Worm (Caenorhabditis elegans) whole organism, L1 larva: ENCODE results near the gene zig-11.

Experiments used
- C16A3.4 ChIP-seq: fragments of 150-350 bp; optimal IDR thresholded peaks from 2 replicates; lab custom pipeline; 2014; ENCODE audit warnings: missing biosample characterization, missing genetic modification characterization
- C34B4.2 ChIP-seq: sonication (generic microtip); optimal IDR thresholded peaks from 2 replicates; lab custom pipeline; 2017; ENCODE audit warnings: mild to moderate bottlenecking, missing genetic modification characterization, missing compliant biosample characterization
- Y116A8C.19 ChIP-seq: sonication (generic microtip); optimal IDR thresholded peaks from 2 replicates; lab custom pipeline; 2016; ENCODE audit warnings: missing compliant biosample characterization, missing genetic modification characterization, borderline replicate concordance
- aha-1 ChIP-seq: fragments of 150-350 bp; optimal IDR thresholded peaks from 2 replicates; lab custom pipeline; 2014; ENCODE audit warnings: missing biosample characterization, missing genetic modification characterization
- alr-1 ChIP-seq: fragments of 200-800 bp; sonication (Bioruptor generic); optimal IDR thresholded peaks from 2 replicates; lab custom pipeline; 2018; ENCODE audit warnings: borderline replicate concordance, mild to moderate bottlenecking, missing genetic modification characterization, missing compliant biosample characterization
- ama-1 ChIP-seq: fragments of 150-350 bp; optimal IDR thresholded peaks from 2 replicates; lab custom pipeline; 2014
- blmp-1 ChIP-seq: fragments of 150-350 bp; optimal IDR thresholded peaks from 2 replicates; lab custom pipeline; 2014; ENCODE audit warnings: missing biosample characterization, missing genetic modification characterization
- ceh-63 ChIP-seq: fragments of 200-800 bp; sonication (Bioruptor generic); optimal IDR thresholded peaks from 2 replicates; lab custom pipeline; 2018; ENCODE audit warnings: mild to moderate bottlenecking, missing genetic modification characterization, missing compliant biosample characterization
- ceh-8 ChIP-seq: fragments of 200-800 bp; sonication (Bioruptor generic); optimal IDR thresholded peaks from 2 replicates; lab custom pipeline; 2018; ENCODE audit warnings: mild to moderate bottlenecking, missing genetic modification characterization, moderate library complexity, missing compliant biosample characterization
- ceh-82 ChIP-seq, 3 experiments: fragments of 150-350 bp in 1 of 3; sonication (generic microtip) in 2 of 3; optimal IDR thresholded peaks; 2 replicates each; lab custom pipeline; 2014 to 2017; ENCODE audit warnings: missing biosample characterization in 3 of 3, missing genetic modification characterization in 3 of 3
- ces-1 ChIP-seq: fragments of 150-350 bp; optimal IDR thresholded peaks from 2 replicates; lab custom pipeline; 2014; ENCODE audit warnings: missing biosample characterization, missing genetic modification reagents, missing genetic modification characterization
- dsc-1 ChIP-seq: sonication (generic microtip); optimal IDR thresholded peaks from 2 replicates; lab custom pipeline; 2016; ENCODE audit warnings: mild to moderate bottlenecking, missing genetic modification characterization, missing compliant biosample characterization
- ets-5 ChIP-seq: fragments of 200-800 bp; sonication (Bioruptor generic); IDR thresholded peaks from 2 replicates; pipeline ENCODE4 v1.3.6; 2022; ENCODE audit warnings: missing genetic modification characterization, missing compliant biosample characterization
- fkh-10 ChIP-seq: sonication (generic microtip); optimal IDR thresholded peaks from 2 replicates; lab custom pipeline; 2017; ENCODE audit warnings: missing biosample characterization, missing genetic modification reagents, missing genetic modification characterization
- fkh-4 ChIP-seq: sonication (generic microtip); optimal IDR thresholded peaks from 2 replicates; lab custom pipeline; 2016; ENCODE audit warnings: missing compliant biosample characterization, missing genetic modification characterization, borderline replicate concordance
- fos-1 ChIP-seq: fragments of 150-350 bp; optimal IDR thresholded peaks from 2 replicates; lab custom pipeline; 2014; ENCODE audit warnings: missing biosample characterization, missing genetic modification characterization
- irx-1 ChIP-seq: sonication (generic microtip); optimal IDR thresholded peaks from 2 replicates; lab custom pipeline; 2016; ENCODE audit warnings: missing genetic modification characterization, missing compliant biosample characterization
- jun-1 ChIP-seq: fragments of 150-350 bp; optimal IDR thresholded peaks from 2 replicates; lab custom pipeline; 2014; ENCODE audit warnings: missing biosample characterization, missing genetic modification reagents, missing genetic modification characterization
- lin-13 ChIP-seq: fragments of 150-350 bp; optimal IDR thresholded peaks from 2 replicates; lab custom pipeline; 2014; ENCODE audit warnings: missing biosample characterization, missing genetic modification reagents, missing genetic modification characterization
- lin-15B ChIP-seq: fragments of 150-350 bp; sonication (generic microtip); optimal IDR thresholded peaks from 3 replicates; lab custom pipeline; 2014; ENCODE audit warnings: missing biosample characterization, missing genetic modification characterization
- lin-35 ChIP-seq, 2 experiments: fragments of 150-350 bp; optimal IDR thresholded peaks; 2 replicates each; lab custom pipeline; 2014; ENCODE audit warnings: missing biosample characterization in 2 of 2, missing genetic modification characterization in 2 of 2, missing genetic modification reagents in 2 of 2
- lin-39 ChIP-seq: fragments of 150-350 bp; optimal IDR thresholded peaks from 2 replicates; lab custom pipeline; 2014; ENCODE audit warnings: missing biosample characterization, missing genetic modification reagents, missing genetic modification characterization
- lir-3 ChIP-seq: sonication (generic microtip); optimal IDR thresholded peaks from 2 replicates; lab custom pipeline; 2016; ENCODE audit warnings: mild to moderate bottlenecking, missing genetic modification characterization, moderate library complexity, missing compliant biosample characterization; ENCODE audit not compliant: poor library complexity
- mef-2 ChIP-seq: fragments of 150-350 bp; optimal IDR thresholded peaks from 2 replicates; lab custom pipeline; 2014; ENCODE audit warnings: missing biosample characterization, missing genetic modification characterization
- mep-1 ChIP-seq: fragments of 150-350 bp; optimal IDR thresholded peaks from 2 replicates; lab custom pipeline; 2014; ENCODE audit warnings: missing biosample characterization, missing genetic modification characterization
- nhr-11 ChIP-seq: fragments of 150-350 bp; optimal IDR thresholded peaks from 2 replicates; lab custom pipeline; 2014; ENCODE audit warnings: missing biosample characterization, missing genetic modification characterization
- nhr-20 ChIP-seq: sonication (generic microtip); optimal IDR thresholded peaks from 2 replicates; lab custom pipeline; 2016; ENCODE audit warnings: mild to moderate bottlenecking, missing genetic modification characterization, missing compliant biosample characterization
- pag-3 ChIP-seq: sonication (generic microtip); optimal IDR thresholded peaks from 2 replicates; lab custom pipeline; 2017; ENCODE audit warnings: missing genetic modification characterization, mild to moderate bottlenecking, missing compliant biosample characterization, antibody characterized with exemption, borderline replicate concordance; ENCODE audit not compliant: insufficient read depth
- rnt-1 ChIP-seq: sonication (generic microtip); optimal IDR thresholded peaks from 2 replicates; lab custom pipeline; 2016; ENCODE audit warnings: mild to moderate bottlenecking, missing genetic modification characterization, moderate library complexity, missing compliant biosample characterization
- skn-1 ChIP-seq: fragments of 150-350 bp; optimal IDR thresholded peaks from 2 replicates; lab custom pipeline; 2014; ENCODE audit warnings: missing biosample characterization, missing genetic modification characterization
- snpc-4 ChIP-seq: fragments of 150-350 bp; optimal IDR thresholded peaks from 2 replicates; lab custom pipeline; 2014; ENCODE audit warnings: missing biosample characterization, missing genetic modification characterization
- snu-23 ChIP-seq: sonication (generic microtip); optimal IDR thresholded peaks from 2 replicates; lab custom pipeline; 2016; ENCODE audit warnings: missing genetic modification characterization, missing compliant biosample characterization
- sox-4 ChIP-seq: sonication (generic microtip); optimal IDR thresholded peaks from 2 replicates; lab custom pipeline; 2016; ENCODE audit warnings: missing genetic modification characterization, missing compliant biosample characterization
- sup-37 ChIP-seq: fragments of 200-800 bp; sonication (Bioruptor generic); optimal IDR thresholded peaks from 2 replicates; lab custom pipeline; 2018; ENCODE audit warnings: mild to moderate bottlenecking, missing genetic modification characterization, missing compliant biosample characterization
- swsn-7 ChIP-seq: sonication (generic microtip); optimal IDR thresholded peaks from 2 replicates; lab custom pipeline; 2016; ENCODE audit warnings: missing genetic modification characterization, missing compliant biosample characterization
- unc-130 ChIP-seq: fragments of 150-350 bp; optimal IDR thresholded peaks from 2 replicates; lab custom pipeline; 2017; ENCODE audit warnings: missing biosample characterization, missing genetic modification characterization, inconsistent platforms
- unc-30 ChIP-seq: sonication (generic microtip); optimal IDR thresholded peaks from 2 replicates; lab custom pipeline; 2017; ENCODE audit warnings: missing biosample characterization, missing genetic modification characterization
- unc-86 ChIP-seq: sonication (generic microtip); optimal IDR thresholded peaks from 2 replicates; lab custom pipeline; 2016; ENCODE audit warnings: missing genetic modification characterization, missing compliant biosample characterization
- unc-98 ChIP-seq: fragments of 200-800 bp; sonication (Bioruptor generic); IDR thresholded peaks from 2 replicates; pipeline ENCODE4 v1.3.6; 2022; ENCODE audit warnings: missing genetic modification characterization, missing compliant biosample characterization
- vab-15 ChIP-seq: sonication (generic microtip); optimal IDR thresholded peaks from 2 replicates; lab custom pipeline; 2017; ENCODE audit warnings: missing genotype, mild to moderate bottlenecking, missing genetic modification characterization, missing compliant biosample characterization
- zag-1 ChIP-seq: fragments of 150-350 bp; optimal IDR thresholded peaks from 2 replicates; lab custom pipeline; 2014; ENCODE audit warnings: missing biosample characterization, missing genetic modification characterization
- zip-4 ChIP-seq: fragments of 200-800 bp; sonication (Bioruptor generic); optimal IDR thresholded peaks from 2 replicates; lab custom pipeline; 2018; ENCODE audit warnings: mild to moderate bottlenecking, missing genetic modification characterization, moderate library complexity, missing compliant biosample characterization
- ztf-4 ChIP-seq: fragments of 150-350 bp; optimal IDR thresholded peaks from 2 replicates; lab custom pipeline; 2014; ENCODE audit warnings: missing biosample characterization, missing genetic modification characterization

zig-11 gene

ce11 chrV:1871768-1872296, 20.9 kb downstream of the zig-11 start, which contains the start of the genes T10B5.4 and cct-7 (continued):
- TF ChIP-seq swsn-7 (tag; lab: Kevin White, UChicago): peak; percentile 85
- peak; percentile 91 for TF ChIP-seq snu-23 (GFP tag; lab: Kevin White, UChicago)
- TF ChIP-seq lin-35 (GFP tag; optimal IDR thresholded peaks at IDR 0.05; lab: Kevin White, UChicago): peak; percentile 85
- TF ChIP-seq ceh-82 (tag; optimal IDR thresholded peaks at IDR 0.05; lab: Kevin White, UChicago): peak; percentile 66 to 95 (median 77)
- no peak for TF ChIP-seq ama-1 (lab: Kevin White, UChicago)
- no peak for TF ChIP-seq C34B4.2 (tag; lab: Kevin White, UChicago)
- peak; percentile 35 for TF ChIP-seq mef-2 (tag; lab: Kevin White, UChicago)
- TF ChIP-seq, all 84 proteins: peak for 51

DNA sequence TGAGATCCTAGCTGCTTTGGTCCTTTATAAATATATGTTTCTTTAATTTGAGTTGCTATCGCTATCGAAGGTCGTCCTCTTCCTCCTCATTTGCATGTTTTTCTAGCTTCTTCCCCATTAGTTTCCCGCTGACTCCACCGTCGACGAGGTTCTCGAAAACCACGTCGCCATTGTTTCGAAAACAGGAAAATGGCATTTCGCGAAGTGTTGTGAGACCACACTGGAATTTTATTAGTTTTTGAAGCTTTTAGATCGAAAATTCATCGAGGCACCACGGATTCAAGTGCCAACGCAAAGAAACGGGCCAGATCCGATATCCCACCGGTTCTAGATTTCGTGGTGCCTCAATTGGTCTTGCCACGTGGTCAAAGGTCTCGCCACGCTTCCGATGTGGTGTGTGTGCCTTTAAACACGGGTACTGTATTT, 22.2 kb downstream of the zig-11 start:
- TF ChIP-seq alr-1 (tag; lab: Kevin White, UChicago) (peak; percentile 24), blmp-1 (tag; lab: Kevin White, UChicago) (no peak)

- TF ChIP-seq unc-86 (tag; lab: Kevin White, UChicago): no peak
- TF ChIP-seq rnt-1: no peak
- no peak for TF ChIP-seq skn-1 (tag; lab: Kevin White, UChicago)
- TF ChIP-seq unc-130 (tag; lab: Kevin White, UChicago): no peak
- TF ChIP-seq C34B4.2 (tag; lab: Kevin White, UChicago): no peak
- no peak for TF ChIP-seq snpc-4
- TF ChIP-seq dsc-1 (tag; lab: Kevin White, UChicago): no peak
- no peak for TF ChIP-seq fkh-4
- no peak for TF ChIP-seq jun-1 (tag; lab: Kevin White, UChicago)
- TF ChIP-seq ztf-4: no peak
- no peak for TF ChIP-seq zip-4 (GFP tag; lab: Kevin White, UChicago)
- TF ChIP-seq unc-98 (GFP tag; lab: Robert Waterston, UW): no peak
- no peak for TF ChIP-seq ceh-82 (tag; optimal IDR thresholded peaks at IDR 0.05; lab: Kevin White, UChicago)
- TF ChIP-seq lin-13 (GFP tag; lab: Kevin White, UChicago): no peak
- TF ChIP-seq sup-37 (GFP tag; lab: Kevin White, UChicago): no peak
- no peak for TF ChIP-seq alr-1 (tag; lab: Kevin White, UChicago)
- no peak for TF ChIP-seq blmp-1 (tag; lab: Kevin White, UChicago)
- TF ChIP-seq irx-1 (tag; lab: Kevin White, UChicago): no peak
- no peak for TF ChIP-seq pag-3 (tag; lab: Kevin White, UChicago)
Measured at ce11 chrV:1869682-1870081, 23.1 kb downstream of the zig-11 start, which contains the start of gene T10B5.3. Gene T10B5.3, minus strand, starts transcription at chrV:1869782.

- peak; percentile 85 for TF ChIP-seq C16A3.4
- peak; percentile 55 for TF ChIP-seq aha-1
- no peak for TF ChIP-seq mef-2 (tag; lab: Kevin White, UChicago)
- TF ChIP-seq zag-1 (tag; lab: Kevin White, UChicago): peak; percentile 61
- no peak for TF ChIP-seq lir-3
- TF ChIP-seq blmp-1 (tag; lab: Kevin White, UChicago): peak; percentile 52
- TF ChIP-seq ceh-63: no peak
- TF ChIP-seq unc-130 (tag; lab: Kevin White, UChicago): peak; percentile 28
- TF ChIP-seq Y116A8C.19 (tag; lab: Kevin White, UChicago): no peak
- TF ChIP-seq ets-5 (GFP tag; lab: Robert Waterston, UW): no peak
- TF ChIP-seq ceh-8 (GFP tag; lab: Kevin White, UChicago): peak; percentile 81
- peak; percentile 71 for TF ChIP-seq fos-1
- TF ChIP-seq lin-39: peak; percentile 82
- TF ChIP-seq lin-35 (GFP tag; optimal IDR thresholded peaks at IDR 0.05; lab: Kevin White, UChicago): peak; percentile 96 to 98
- peak; percentile 38; the same call in 1 of the 2 replicates for TF ChIP-seq unc-98 (GFP tag; lab: Robert Waterston, UW)
- peak; percentile 96 for TF ChIP-seq mep-1 (tag; lab: Kevin White, UChicago)
- TF ChIP-seq ces-1 (GFP tag; lab: Kevin White, UChicago): no peak
- TF ChIP-seq lin-15B (tag; lab: Kevin White, UChicago): peak; percentile 89
- no peak for TF ChIP-seq unc-30 (tag; lab: Kevin White, UChicago)
- TF ChIP-seq sox-4 (tag; lab: Kevin White, UChicago): peak; percentile 60
- TF ChIP-seq dsc-1 (tag; lab: Kevin White, UChicago): peak; percentile 89
- peak; percentile 95 to 96 (median 95) for TF ChIP-seq ceh-82 (tag; optimal IDR thresholded peaks at IDR 0.05; lab: Kevin White, UChicago)
- TF ChIP-seq vab-15: peak; percentile 45
- TF ChIP-seq nhr-11: peak; percentile 73
- TF ChIP-seq nhr-20 (tag; lab: Kevin White, UChicago): peak; percentile 89
- TF ChIP-seq snu-23 (GFP tag; lab: Kevin White, UChicago): peak; percentile 93
- peak; percentile 82 for TF ChIP-seq skn-1 (tag; lab: Kevin White, UChicago)
- peak; percentile 61 for TF ChIP-seq fkh-10 (GFP tag; lab: Kevin White, UChicago)
Measured at ce11 chrV:1868596-1869263, 24.0 kb downstream of the zig-11 start, which contains the start of gene knl-3. Gene knl-3, plus strand, starts transcription at chrV:1869213.
